Worm (Caenorhabditis elegans) whole organism, L4 larva: Measurements from ENCODE around the gene C25H3.1.

Experiments used
- F10B5.3 ChIP-seq: sonication (generic microtip); optimal IDR thresholded peaks from 2 replicates; lab custom pipeline; 2016; ENCODE audit warnings: mild to moderate bottlenecking, missing genetic modification characterization, missing compliant biosample characterization
- F49E8.2 ChIP-seq: sonication (generic microtip); optimal IDR thresholded peaks from 2 replicates; lab custom pipeline; 2016; ENCODE audit warnings: missing compliant biosample characterization, mild to moderate bottlenecking, missing genetic modification characterization, borderline replicate concordance
- Y48G9A.11 ChIP-seq: fragments of 200-800 bp; sonication (Bioruptor generic); IDR thresholded peaks from 2 replicates; pipeline ENCODE4 v1.3.6; 2022; ENCODE audit warnings: missing genetic modification reagents, missing genetic modification characterization, missing compliant biosample characterization
- Y75B8A.6 ChIP-seq: fragments of 200-800 bp; sonication (Bioruptor generic); IDR thresholded peaks from 2 replicates; pipeline ENCODE4 v1.3.6; 2022; ENCODE audit warnings: missing genetic modification reagents, missing genetic modification characterization, missing compliant biosample characterization
- aha-1 ChIP-seq: fragments of 150-350 bp; peaks from one replicate; lab custom pipeline; 2014; ENCODE audit warnings: missing biosample characterization, missing genetic modification characterization
- arid-1 ChIP-seq: fragments of 200-800 bp; sonication (Bioruptor generic); conservative IDR thresholded peaks from 2 replicates; pipeline ENCODE4 v1.3.6; 2022; ENCODE audit warnings: missing genetic modification reagents, missing genetic modification characterization, missing compliant biosample characterization
- ceh-44 ChIP-seq: fragments of 200-800 bp; sonication (Bioruptor generic); IDR thresholded peaks from 2 replicates; pipeline ENCODE4 v1.3.6; 2022; ENCODE audit warnings: missing genetic modification reagents, missing genetic modification characterization, missing compliant biosample characterization
- ctbp-1 ChIP-seq: fragments of 200-800 bp; sonication (Bioruptor generic); IDR thresholded peaks from 2 replicates; pipeline ENCODE4 v1.3.6; 2022; ENCODE audit warnings: missing genetic modification reagents, missing genetic modification characterization, missing compliant biosample characterization
- daf-19 ChIP-seq: fragments of 200-800 bp; sonication (Bioruptor generic); conservative IDR thresholded peaks from 2 replicates; pipeline ENCODE4 v1.3.6; 2022; ENCODE audit warnings: missing genetic modification characterization, missing compliant biosample characterization
- daf-8 ChIP-seq: fragments of 200-800 bp; sonication (Bioruptor generic); IDR thresholded peaks from 2 replicates; pipeline ENCODE4 v1.3.6; 2022; ENCODE audit warnings: missing genetic modification characterization, missing compliant biosample characterization
- dmd-8 ChIP-seq: fragments of 200-800 bp; sonication (Bioruptor generic); IDR thresholded peaks from 2 replicates; pipeline ENCODE4 v1.3.6; 2022; ENCODE audit warnings: missing genetic modification characterization, missing compliant biosample characterization
- dpl-1 ChIP-seq: fragments of 150-350 bp; optimal IDR thresholded peaks from 2 replicates; lab custom pipeline; 2014; ENCODE audit warnings: missing biosample characterization, missing genetic modification reagents, missing genetic modification characterization
- fkh-10 ChIP-seq: fragments of 150-350 bp; optimal IDR thresholded peaks from 2 replicates; lab custom pipeline; 2014; ENCODE audit warnings: missing biosample characterization, missing genetic modification reagents, missing genetic modification characterization
- hif-1 ChIP-seq, 2 experiments: sonication (generic microtip); optimal IDR thresholded peaks; 2 replicates each; lab custom pipeline; 2016 to 2017; ENCODE audit warnings: missing compliant biosample characterization in 2 of 2, missing genetic modification characterization in 2 of 2, missing genetic modification reagents in 2 of 2, missing genotype in 2 of 2, mild to moderate bottlenecking in 1 of 2
- hlh-11 ChIP-seq: fragments of 200-800 bp; sonication (Bioruptor generic); optimal IDR thresholded peaks from 2 replicates; lab custom pipeline; 2018; ENCODE audit warnings: mild to moderate bottlenecking, missing genetic modification characterization, missing compliant biosample characterization
- hlh-30 ChIP-seq: sonication (generic microtip); optimal IDR thresholded peaks from 2 replicates; lab custom pipeline; 2017; ENCODE audit warnings: antibody characterized with exemption, mild to moderate bottlenecking, missing genetic modification characterization, missing compliant biosample characterization; ENCODE audit not compliant: insufficient read depth
- hmg-1.1 ChIP-seq: fragments of 200-800 bp; sonication (Bioruptor generic); IDR thresholded peaks from 2 replicates; pipeline ENCODE4 v1.3.6; 2022; ENCODE audit warnings: missing genetic modification reagents, missing genetic modification characterization, missing compliant biosample characterization
- lin-15B ChIP-seq: fragments of 150-350 bp; sonication (generic microtip); optimal IDR thresholded peaks from 3 replicates; lab custom pipeline; 2014; ENCODE audit warnings: missing biosample characterization, missing genetic modification characterization
- lin-38 ChIP-seq: fragments of 200-800 bp; sonication (Bioruptor generic); IDR thresholded peaks from 2 replicates; pipeline ENCODE4 v1.3.6; 2022; ENCODE audit warnings: missing genetic modification reagents, missing genetic modification characterization, missing compliant biosample characterization
- lsy-2 ChIP-seq, 2 experiments: fragments of 150-350 bp in 1 of 2; sonication (generic microtip) in 1 of 2; optimal IDR thresholded peaks; 2 replicates each; lab custom pipeline; 2014 to 2017; ENCODE audit warnings: missing biosample characterization in 2 of 2, missing genetic modification characterization in 2 of 2
- mdl-1 ChIP-seq, 2 experiments: fragments of 150-350 bp in 1 of 2; sonication (generic microtip) in 1 of 2; optimal IDR thresholded peaks; 2 replicates each; lab custom pipeline; 2014 to 2017; ENCODE audit warnings: missing biosample characterization in 2 of 2, missing genetic modification characterization in 2 of 2
- mes-2 ChIP-seq: sonication (generic microtip); optimal IDR thresholded peaks from 2 replicates; lab custom pipeline; 2016; ENCODE audit warnings: missing genotype, mild to moderate bottlenecking, missing genetic modification characterization, missing compliant biosample characterization; ENCODE audit not compliant: poor library complexity, severe bottlenecking
- nhr-237 ChIP-seq: sonication (generic microtip); optimal IDR thresholded peaks from 2 replicates; lab custom pipeline; 2017; ENCODE audit warnings: missing biosample characterization, missing genetic modification characterization
- nhr-28 ChIP-seq: fragments of 150-350 bp; optimal IDR thresholded peaks from 2 replicates; lab custom pipeline; 2014; ENCODE audit warnings: missing biosample characterization, missing genetic modification characterization
- nhr-41 ChIP-seq: fragments of 200-800 bp; sonication (Bioruptor generic); IDR thresholded peaks from 2 replicates; pipeline ENCODE4 v1.3.6; 2022; ENCODE audit warnings: missing genetic modification reagents, missing genetic modification characterization, missing compliant biosample characterization
- nhr-42 ChIP-seq: fragments of 200-800 bp; sonication (Bioruptor generic); IDR thresholded peaks from 2 replicates; pipeline ENCODE4 v1.3.6; 2022; ENCODE audit warnings: missing genetic modification characterization, missing compliant biosample characterization
- nhr-6 ChIP-seq: fragments of 150-350 bp; optimal IDR thresholded peaks from 2 replicates; lab custom pipeline; 2014; ENCODE audit warnings: missing biosample characterization, missing genetic modification characterization
- nhr-77 ChIP-seq: fragments of 150-350 bp; optimal IDR thresholded peaks from 2 replicates; lab custom pipeline; 2014; ENCODE audit warnings: missing biosample characterization, missing genetic modification characterization
- pha-4 ChIP-seq, 2 experiments: fragments of 150-350 bp in 1 of 2; fragments of 200-800 bp in 1 of 2; sonication (Bioruptor generic) in 1 of 2; IDR thresholded peaks in 1 of 2; optimal IDR thresholded peaks in 1 of 2; 2 replicates each; pipeline versions ENCODE4 v1.3.6 to Lab custom; 2014 to 2022; ENCODE audit warnings: missing genetic modification characterization in 2 of 2, missing genetic modification reagents in 2 of 2, missing biosample characterization in 1 of 2, missing compliant biosample characterization in 1 of 2
- php-3 ChIP-seq: fragments of 200-800 bp; sonication (Bioruptor generic); IDR thresholded peaks from 2 replicates; pipeline ENCODE4 v1.3.6; 2022; ENCODE audit warnings: missing genetic modification reagents, missing genetic modification characterization, missing compliant biosample characterization
- rbr-2 ChIP-seq: sonication (generic microtip); optimal IDR thresholded peaks from 2 replicates; lab custom pipeline; 2016; ENCODE audit warnings: missing genotype, missing genetic modification characterization, missing compliant biosample characterization
- sdz-12 ChIP-seq: fragments of 200-800 bp; sonication (Bioruptor generic); optimal IDR thresholded peaks from 2 replicates; lab custom pipeline; 2018; ENCODE audit warnings: mild to moderate bottlenecking, missing genetic modification characterization, missing compliant biosample characterization
- unc-130 ChIP-seq: sonication (generic microtip); optimal IDR thresholded peaks from 2 replicates; lab custom pipeline; 2016; ENCODE audit warnings: missing genetic modification reagents, missing genetic modification characterization, missing compliant biosample characterization
- unc-62 ChIP-seq, 3 experiments: fragments of 150-350 bp in 1 of 3; sonication (generic microtip); optimal IDR thresholded peaks in 2 of 3; peaks in 1 of 3; 1 replicate in 1 of 3; 2 replicates in 2 of 3; lab custom pipeline; 2014 to 2017; ENCODE audit warnings: missing biosample characterization in 3 of 3, missing genetic modification characterization in 3 of 3, missing genetic modification reagents in 3 of 3, missing genotype in 1 of 3
- zip-2 ChIP-seq: fragments of 150-350 bp; optimal IDR thresholded peaks from 2 replicates; lab custom pipeline; 2014; ENCODE audit warnings: missing biosample characterization, missing genetic modification characterization
- ztf-11 ChIP-seq: fragments of 150-350 bp; optimal IDR thresholded peaks from 2 replicates; lab custom pipeline; 2014; ENCODE audit warnings: missing biosample characterization, missing genetic modification characterization

Gene C25H3.1

ce11 chrII:5698869-5699268 is at the start of gene C25H3.1, which contains the start of gene C25H3.10:
TSS of gene C25H3.1 (plus strand) at chrII:5699071.
TSS of gene C25H3.10 (minus strand) at chrII:5698969.
- TF ChIP-seq hlh-30 (tag; lab: Kevin White, UChicago), result peak; percentile 19
- peak; percentile 12 for TF ChIP-seq nhr-28 (tag; lab: Kevin White, UChicago)
- no peak for TF ChIP-seq lsy-2 (tag; optimal IDR thresholded peaks at IDR 0.05; lab: Kevin White, UChicago)
- TF ChIP-seq ctbp-1 (GFP tag; lab: Robert Waterston, UW), result no peak
- no peak for TF ChIP-seq daf-8 (GFP tag; lab: Robert Waterston, UW)

- TF ChIP-seq rbr-2 (peak; percentile 24), pha-4 (GFP tag; IDR thresholded peaks at IDR 0.05; lab: Robert Waterston, UW) (no peak), pha-4 (tag; optimal IDR thresholded peaks at IDR 0.05; lab: Kevin White, UChicago) (peak; percentile 70), lin-38 (GFP tag; lab: Robert Waterston, UW) (peak; percentile 92), nhr-237 (tag; lab: Kevin White, UChicago) (no peak), arid-1 (GFP tag; lab: Robert Waterston, UW) (0 out of 2 replicates have a peak, but pooled peaks have one; percentile 17), nhr-77 (tag; lab: Kevin White, UChicago) (peak; percentile 29), hlh-30 (tag; lab: Kevin White, UChicago) (no peak), php-3 (GFP tag; lab: Robert Waterston, UW) (no peak), mes-2 (tag; lab: Kevin White, UChicago) (peak; percentile 94), lin-15B (tag; lab: Kevin White, UChicago) (peak; percentile 31), unc-62 (GFP tag; optimal IDR thresholded peaks at IDR 0.05 in 1 of 2; lab: Kevin White, UChicago) (peak in 1 of 2 experiments; percentile 52), unc-62 (tag; optimal IDR thresholded peaks at IDR 0.05; lab: Kevin White, UChicago) (no peak), nhr-41 (GFP tag; lab: Robert Waterston, UW) (no peak), hif-1 (tag; optimal IDR thresholded peaks at IDR 0.05; lab: Kevin White, UChicago) (peak in 1 of 2 experiments; percentile 70), daf-19 (no peak), aha-1 (tag; lab: Kevin White, UChicago) (peak; percentile 50), nhr-42 (GFP tag; lab: Robert Waterston, UW) (no peak), zip-2 (no peak), nhr-28 (tag; lab: Kevin White, UChicago) (peak; percentile 52), dmd-8 (no peak), hmg-1.1 (GFP tag; lab: Robert Waterston, UW) (peak; percentile 53), unc-130 (GFP tag; lab: Kevin White, UChicago) (peak; percentile 88), lsy-2 (tag; optimal IDR thresholded peaks at IDR 0.05; lab: Kevin White, UChicago) (peak in 1 of 2 experiments; percentile 81), Y75B8A.6 (GFP tag; lab: Robert Waterston, UW) (no peak), fkh-10 (GFP tag; lab: Kevin White, UChicago) (peak; percentile 13), Y48G9A.11 (GFP tag; lab: Robert Waterston, UW) (peak; percentile 50; the same call in 1 of the 2 replicates), mdl-1 (tag; optimal IDR thresholded peaks at IDR 0.05; lab: Kevin White, UChicago) (peak in 1 of 2 experiments; percentile 9), sdz-12 (no peak), nhr-6 (tag; lab: Kevin White, UChicago) (peak; percentile 77), ceh-44 (GFP tag; lab: Robert Waterston, UW) (peak; percentile 75; the same call in 1 of the 2 replicates), hlh-11 (tag; lab: Kevin White, UChicago) (peak; percentile 8), ztf-11 (tag; lab: Kevin White, UChicago) (no peak), F49E8.2 (tag; lab: Kevin White, UChicago) (no peak), F10B5.3 (tag; lab: Kevin White, UChicago) (no peak), dpl-1 (GFP tag; lab: Kevin White, UChicago) (peak; percentile 74)
- TF ChIP-seq, all 104 proteins: peak for 21
Observed at ce11 chrII:5649236-5650004, 49.5 kb upstream of the C25H3.1 start, which contains the start of the genes sam-4, F59E12.17 and zyg-1. TSS of gene sam-4 (minus strand) at chrII:5649286. TSS of gene F59E12.17 (minus strand) at chrII:5649470. TSS of gene zyg-1 (plus strand) at chrII:5649748.
